Worm (Caenorhabditis elegans): Measurements from ENCODE around the gene VW02B12L.2.

Gene VW02B12L.2

DNA sequence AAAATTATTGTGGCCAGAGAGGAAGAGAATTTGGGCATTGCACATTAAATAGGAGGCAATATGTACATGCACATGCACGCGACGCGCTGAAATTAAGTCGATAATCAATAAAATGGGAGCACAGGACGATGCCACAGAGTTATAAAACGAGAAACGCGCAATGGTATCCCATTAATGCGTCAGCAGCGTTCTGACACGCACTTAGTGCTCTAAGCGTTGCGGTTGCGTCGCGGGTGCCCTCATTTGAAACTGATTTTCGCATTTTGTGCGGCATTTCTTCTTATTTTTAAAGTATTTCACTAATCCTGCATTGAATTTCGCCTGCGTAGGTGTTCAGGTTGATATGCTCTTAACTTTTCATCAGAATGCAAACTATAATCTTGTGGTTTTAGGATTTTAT, 12.9 kb upstream of the VW02B12L.2 start, which contains the start of gene rsp-1:
rsp-1 (plus strand) TSS at position 338 of the 400 bp plus-strand sequence.
- peak; percentile 21 for TF ChIP-seq somi-1 (GFP tag; optimal IDR thresholded peaks at IDR 0.05)
- TF ChIP-seq nfya-1 (tag; optimal IDR thresholded peaks at IDR 0.05; ENCODE audit: borderline replicate concordance, insufficient read depth): no peak
- TF ChIP-seq K12H6.12 (tag; optimal IDR thresholded peaks at IDR 0.05): peak; percentile 80
- peak; percentile 86 for TF ChIP-seq nfyb-1 (GFP tag; IDR thresholded peaks at IDR 0.05)
- TF ChIP-seq T26A5.8 (tag; optimal IDR thresholded peaks at IDR 0.05): no peak
- TF ChIP-seq ama-1 (optimal IDR thresholded peaks at IDR 0.05): no peak
- TF ChIP-seq ama-1 (GFP tag; optimal IDR thresholded peaks at IDR 0.05): no peak
- peak; percentile 87 for TF ChIP-seq tlf-1 (GFP tag; optimal IDR thresholded peaks at IDR 0.05)
- TF ChIP-seq B0336.3 (GFP tag; IDR thresholded peaks at IDR 0.05): peak; percentile 83
- peak; percentile 71 for TF ChIP-seq ztf-26 (tag; optimal IDR thresholded peaks at IDR 0.05)
- no peak for TF ChIP-seq lsy-27 (tag; optimal IDR thresholded peaks at IDR 0.05; ENCODE audit: borderline replicate concordance, insufficient read depth)
- no peak for TF ChIP-seq F10E7.11 (tag; optimal IDR thresholded peaks at IDR 0.05)
- peak; percentile 85 for TF ChIP-seq F23B12.7 (tag; optimal IDR thresholded peaks at IDR 0.05; ENCODE audit: insufficient read depth)
- TF ChIP-seq gei-17 (GFP tag; optimal IDR thresholded peaks at IDR 0.05): peak; percentile 43
- no peak for TF ChIP-seq F57A8.1 (GFP tag; optimal IDR thresholded peaks at IDR 0.05)
- TF ChIP-seq B0019.2 (GFP tag; conservative IDR thresholded peaks at IDR 0.05): peak; percentile 67; the same call in 1 of the 2 replicates
- TF ChIP-seq madf-8 (GFP tag; conservative IDR thresholded peaks at IDR 0.05): peak; percentile 57
- TF ChIP-seq mxl-1 (tag; optimal IDR thresholded peaks at IDR 0.05): no peak
- TF ChIP-seq atf-7 (tag; optimal IDR thresholded peaks at IDR 0.05): peak; percentile 66
- TF ChIP-seq attf-3 (GFP tag; conservative IDR thresholded peaks at IDR 0.05): peak; percentile 79
- no peak for TF ChIP-seq ceh-58 (GFP tag; IDR thresholded peaks at IDR 0.05)
- TF ChIP-seq F33H1.4 (GFP tag; IDR thresholded peaks at IDR 0.05): peak; percentile 76
- TF ChIP-seq bed-1 (GFP tag; IDR thresholded peaks at IDR 0.05): no peak
- TF ChIP-seq aptf-3 (GFP tag; IDR thresholded peaks at IDR 0.05): no peak
- peak; percentile 99 for TF ChIP-seq ztf-18 (tag; optimal IDR thresholded peaks at IDR 0.05)
- no peak for TF ChIP-seq sea-2 (GFP tag; IDR thresholded peaks at IDR 0.05)
- TF ChIP-seq nhr-27 (tag; optimal IDR thresholded peaks at IDR 0.05): no peak
- no peak for TF ChIP-seq mel-28 (tag; optimal IDR thresholded peaks at IDR 0.05; ENCODE audit: borderline replicate concordance)
- peak; percentile 81 for TF ChIP-seq snpc-3.4 (tag; optimal IDR thresholded peaks at IDR 0.05)
- TF ChIP-seq lin-26 (GFP tag; IDR thresholded peaks at IDR 0.05): no peak
- TF ChIP-seq nhr-120 (GFP tag; IDR thresholded peaks at IDR 0.05): no peak
- no peak for TF ChIP-seq Y53F4B.3 (GFP tag; IDR thresholded peaks at IDR 0.05)
- peak; percentile 93 for TF ChIP-seq Y95B8A.8 (GFP tag; IDR thresholded peaks at IDR 0.05)
- peak; percentile 72 for TF ChIP-seq tbp1 (GFP tag; optimal IDR thresholded peaks at IDR 0.05)
- no peak for TF ChIP-seq ceh-40 (GFP tag; IDR thresholded peaks at IDR 0.05)
- TF ChIP-seq rcor-1 (GFP tag; IDR thresholded peaks at IDR 0.05): peak; percentile 88
- TF ChIP-seq efl-1 (GFP tag; optimal IDR thresholded peaks at IDR 0.05): peak; percentile 60
- TF ChIP-seq let-526 (GFP tag; IDR thresholded peaks at IDR 0.05): peak; percentile 79
- TF ChIP-seq snpc-1.1 (tag; optimal IDR thresholded peaks at IDR 0.05; ENCODE audit: insufficient read depth): peak; percentile 42
- peak; percentile 94 for TF ChIP-seq ekl-4 (GFP tag; IDR thresholded peaks at IDR 0.05)
- TF ChIP-seq egrh-3 (GFP tag; IDR thresholded peaks at IDR 0.05): no peak
- no peak for TF ChIP-seq ztf-3 (GFP tag; optimal IDR thresholded peaks at IDR 0.05)
- TF ChIP-seq B0035.1 (tag; optimal IDR thresholded peaks at IDR 0.05): peak; percentile 14
- no peak for TF ChIP-seq ceh-79 (tag; optimal IDR thresholded peaks at IDR 0.05)
- peak; percentile 95 for TF ChIP-seq nhr-80 (tag; optimal IDR thresholded peaks at IDR 0.05)
- peak; percentile 88 for TF ChIP-seq lin-40 (tag; optimal IDR thresholded peaks at IDR 0.05)
- TF ChIP-seq sdz-38 (tag; optimal IDR thresholded peaks at IDR 0.05): no peak
- no peak for TF ChIP-seq dpff-1 (tag; optimal IDR thresholded peaks at IDR 0.05)
- 0 out of 2 replicates have a peak, but pooled peaks have one; percentile 29 for TF ChIP-seq egl-44 (GFP tag; IDR thresholded peaks at IDR 0.05)

All from whole organism, young adult.